Fruit fly (Drosophila melanogaster) whole organism, adult: ENCODE measurements around the gene PGAP2.

Experiments used
- CG11617 ChIP-seq: fragments of 200-800 bp; sonication (Bioruptor generic); optimal IDR thresholded peaks from 2 replicates; lab custom pipeline; 2017; ENCODE audit warnings: mild to moderate bottlenecking, missing biosample characterization, missing genetic modification reagents, missing genetic modification characterization
- CG12768 ChIP-seq: fragments of 200-800 bp; sonication (Bioruptor generic); optimal IDR thresholded peaks from 2 replicates; lab custom pipeline; 2017; ENCODE audit warnings: missing biosample characterization, missing genetic modification characterization, mild to moderate bottlenecking, moderate library complexity, missing genetic modification reagents
- CG14711 ChIP-seq: fragments of 200-800 bp; sonication (Bioruptor generic); optimal IDR thresholded peaks from 2 replicates; lab custom pipeline; 2018; ENCODE audit warnings: missing biosample characterization, mild to moderate bottlenecking, missing genetic modification characterization, moderate library complexity
- CG1620 ChIP-seq: fragments of 200-800 bp; sonication (Bioruptor generic); optimal IDR thresholded peaks from 2 replicates; lab custom pipeline; 2016; ENCODE audit warnings: missing biosample characterization, missing genetic modification characterization
- CG33017 ChIP-seq: fragments of 200-800 bp; sonication (Bioruptor generic); optimal IDR thresholded peaks from 2 replicates; lab custom pipeline; 2018; ENCODE audit warnings: missing biosample characterization, mild to moderate bottlenecking, missing genetic modification characterization, moderate library complexity
- CG5204 ChIP-seq: fragments of 200-800 bp; sonication (Bioruptor generic); optimal IDR thresholded peaks from 2 replicates; lab custom pipeline; 2016; ENCODE audit warnings: missing biosample characterization, missing genetic modification characterization
- CG7045 ChIP-seq: fragments of 200-800 bp; sonication (Bioruptor generic); optimal IDR thresholded peaks from 2 replicates; lab custom pipeline; 2017; ENCODE audit warnings: missing biosample characterization, mild to moderate bottlenecking, missing genetic modification characterization
- CG7101 ChIP-seq: fragments of 200-800 bp; sonication (Bioruptor generic); optimal IDR thresholded peaks from 2 replicates; lab custom pipeline; 2018; ENCODE audit warnings: missing biosample characterization, mild to moderate bottlenecking, missing genetic modification characterization, moderate library complexity
- Clk ChIP-seq: fragments of 200-800 bp; sonication (Bioruptor generic); optimal IDR thresholded peaks from 2 replicates; lab custom pipeline; 2017; ENCODE audit warnings: missing biosample characterization, missing genetic modification characterization
- Crg-1 ChIP-seq: fragments of 200-800 bp; sonication (Bioruptor generic); optimal IDR thresholded peaks from 2 replicates; lab custom pipeline; 2016; ENCODE audit warnings: missing biosample characterization, missing genetic modification characterization
- Hr96 ChIP-seq: fragments of 200-800 bp; sonication (Bioruptor generic); optimal IDR thresholded peaks from 2 replicates; lab custom pipeline; 2016; ENCODE audit warnings: missing biosample characterization, missing genetic modification characterization
- Mnt ChIP-seq: fragments of 200-800 bp; sonication (Bioruptor generic); optimal IDR thresholded peaks from 2 replicates; lab custom pipeline; 2016; ENCODE audit warnings: missing biosample characterization, mild to moderate bottlenecking, missing genetic modification characterization
- bab1 ChIP-seq: fragments of 200-800 bp; sonication (Bioruptor generic); optimal IDR thresholded peaks from 3 replicates; lab custom pipeline; 2019; ENCODE audit warnings: missing biosample characterization, mild to moderate bottlenecking, missing genetic modification characterization, moderate library complexity
- cic ChIP-seq: fragments of 200-800 bp; sonication (Bioruptor generic); optimal IDR thresholded peaks from 2 replicates; lab custom pipeline; 2017; ENCODE audit warnings: missing biosample characterization, mild to moderate bottlenecking, missing genetic modification characterization, moderate library complexity
- cnc ChIP-seq, 2 experiments: fragments of >200 bp; optimal IDR thresholded peaks; 2 replicates each; lab custom pipeline; 2017
- kay ChIP-seq: fragments of 200-800 bp; sonication (Bioruptor generic); peaks from one replicate; lab custom pipeline; 2016; ENCODE audit warnings: missing biosample characterization, missing genetic modification characterization, borderline replicate concordance
- ovo ChIP-seq: fragments of 200-800 bp; sonication (Bioruptor generic); optimal IDR thresholded peaks from 2 replicates; lab custom pipeline; 2016; ENCODE audit warnings: missing biosample characterization, missing genetic modification characterization
- pad ChIP-seq: fragments of 200-800 bp; sonication (Bioruptor generic); optimal IDR thresholded peaks from 3 replicates; lab custom pipeline; 2017; ENCODE audit warnings: missing biosample characterization, missing genetic modification characterization, mild to moderate bottlenecking, moderate library complexity, missing genetic modification reagents
- tj ChIP-seq: fragments of 200-800 bp; sonication (Bioruptor generic); optimal IDR thresholded peaks from 3 replicates; lab custom pipeline; 2017; ENCODE audit warnings: missing biosample characterization, mild to moderate bottlenecking, missing genetic modification characterization, moderate library complexity
- toe ChIP-seq: fragments of 200-800 bp; sonication (Bioruptor generic); optimal IDR thresholded peaks from 2 replicates; lab custom pipeline; 2016; ENCODE audit warnings: missing biosample characterization, missing genetic modification characterization

PGAP2 gene

dm6 chr2L:815785-816389, 3.4 kb downstream of the PGAP2 start, which contains the start of the genes Saf6 and Pex12:
Gene Saf6, minus strand, starts transcription at chr2L:815950.
Gene Pex12, plus strand, starts transcription at chr2L:815993.
- TF ChIP-seq CG7045 (no peak), CG12768 (peak; percentile 25), cnc (optimal IDR thresholded peaks at IDR 0.05; lab: Kevin White, UChicago) (no peak), ovo (no peak), Mnt (GFP tag; lab: Kevin White, UChicago) (peak; percentile 24), tj (GFP tag; lab: Kevin White, UChicago) (peak; percentile 16), Clk (GFP tag; lab: Kevin White, UChicago) (no peak), CG14711 (tag; lab: Kevin White, UChicago) (no peak), bab1 (GFP tag; lab: Kevin White, UChicago) (peak; percentile 37), Hr96 (GFP tag; lab: Kevin White, UChicago) (peak; percentile 12), cic (GFP tag; lab: Kevin White, UChicago) (no peak), toe (GFP tag; lab: Kevin White, UChicago) (no peak), CG7101 (tag; lab: Kevin White, UChicago) (peak; percentile 11), CG1620 (GFP tag; lab: Kevin White, UChicago) (no peak), pad (GFP tag; lab: Kevin White, UChicago) (no peak)

- no peak for TF ChIP-seq cic (GFP tag; lab: Kevin White, UChicago)
- no peak for TF ChIP-seq cnc (optimal IDR thresholded peaks at IDR 0.05; lab: Kevin White, UChicago)
- TF ChIP-seq tj (GFP tag; lab: Kevin White, UChicago), result no peak
- TF ChIP-seq Crg-1 (GFP tag; lab: Kevin White, UChicago), result no peak
- TF ChIP-seq bab1 (GFP tag; lab: Kevin White, UChicago), result no peak
- no peak for TF ChIP-seq Hr96 (GFP tag; lab: Kevin White, UChicago)
- TF ChIP-seq Mnt (GFP tag; lab: Kevin White, UChicago), result peak; percentile 2
- TF ChIP-seq pad (GFP tag; lab: Kevin White, UChicago), result no peak
- TF ChIP-seq CG7101 (tag; lab: Kevin White, UChicago), result peak; percentile 32
- no peak for TF ChIP-seq CG11617
- no peak for TF ChIP-seq CG12768
These were observed 7.9 kb downstream of the PGAP2 start, which contains the start of gene Dbp21E2 for dm6 chr2L:811405-811804. Gene Dbp21E2, plus strand, starts transcription at chr2L:811584.

dm6 chr2L:810277-810676, 9.0 kb downstream of the PGAP2 start, which contains the start of gene Nnf1b:
Gene Nnf1b, plus strand, starts transcription at chr2L:810577.
- no peak for TF ChIP-seq cnc (optimal IDR thresholded peaks at IDR 0.05; lab: Kevin White, UChicago)
- no peak for TF ChIP-seq CG14711 (tag; lab: Kevin White, UChicago)
- no peak for TF ChIP-seq toe (GFP tag; lab: Kevin White, UChicago)
- no peak for TF ChIP-seq kay (GFP tag; lab: Kevin White, UChicago)
- no peak for TF ChIP-seq CG5204 (GFP tag; lab: Kevin White, UChicago)
- TF ChIP-seq Crg-1 (GFP tag; lab: Kevin White, UChicago), result no peak
- TF ChIP-seq Clk (GFP tag; lab: Kevin White, UChicago), result no peak

- TF ChIP-seq tj (GFP tag; lab: Kevin White, UChicago) (no peak), toe (GFP tag; lab: Kevin White, UChicago) (no peak), cnc (optimal IDR thresholded peaks at IDR 0.05; lab: Kevin White, UChicago) (no peak), CG7101 (tag; lab: Kevin White, UChicago) (no peak), CG33017 (tag; lab: Kevin White, UChicago) (no peak), Mnt (GFP tag; lab: Kevin White, UChicago) (no peak), cic (GFP tag; lab: Kevin White, UChicago) (no peak), CG12768 (no peak), Hr96 (GFP tag; lab: Kevin White, UChicago) (no peak), CG14711 (tag; lab: Kevin White, UChicago) (no peak), pad (GFP tag; lab: Kevin White, UChicago) (no peak), kay (GFP tag; lab: Kevin White, UChicago) (no peak), CG7045 (no peak), CG5204 (GFP tag; lab: Kevin White, UChicago) (no peak), ovo (no peak), Clk (GFP tag; lab: Kevin White, UChicago) (no peak), bab1 (GFP tag; lab: Kevin White, UChicago) (no peak)
These were observed 28.6 kb downstream of the PGAP2 start, which contains the start of gene Pkg21D for dm6 chr2L:790698-791097. Gene Pkg21D, minus strand, starts transcription at chr2L:790798.

- TF ChIP-seq bab1 (GFP tag; lab: Kevin White, UChicago) (no peak), pad (GFP tag; lab: Kevin White, UChicago) (peak; percentile 42), Hr96 (GFP tag; lab: Kevin White, UChicago) (no peak), Crg-1 (GFP tag; lab: Kevin White, UChicago) (no peak), CG14711 (tag; lab: Kevin White, UChicago) (no peak), CG11617 (no peak), CG7045 (no peak), CG12768 (peak; percentile 38)
These were observed 29.3 kb downstream of the PGAP2 start for dm6 chr2L:789966-790365.

dm6 chr2L:784036-784435, 35.3 kb downstream of the PGAP2 start, which contains the start of gene CG3544:
Gene CG3544, plus strand, starts transcription at chr2L:784336.
- TF ChIP-seq CG14711 (tag; lab: Kevin White, UChicago), result no peak
- no peak for TF ChIP-seq CG12768
- no peak for TF ChIP-seq bab1 (GFP tag; lab: Kevin White, UChicago)
